Worm (Caenorhabditis elegans) whole organism, L4 larva: ENCODE results near the gene Y37A1B.7.

ENCODE experiments used
- F10B5.3 ChIP-seq: sonication (generic microtip); optimal IDR thresholded peaks from 2 replicates; lab custom pipeline; 2016; ENCODE audit warnings: mild to moderate bottlenecking, missing genetic modification characterization, missing compliant biosample characterization
- F37D6.2 ChIP-seq: sonication (generic microtip); optimal IDR thresholded peaks from 2 replicates; lab custom pipeline; 2016; ENCODE audit warnings: mild to moderate bottlenecking, missing genetic modification characterization, missing compliant biosample characterization
- T20F7.1 ChIP-seq: fragments of 200-800 bp; sonication (Bioruptor generic); optimal IDR thresholded peaks from 2 replicates; lab custom pipeline; 2018; ENCODE audit warnings: mild to moderate bottlenecking, missing genetic modification characterization, missing compliant biosample characterization
- T26A8.4 ChIP-seq: fragments of 200-800 bp; sonication (Bioruptor generic); IDR thresholded peaks from 2 replicates; pipeline ENCODE4 v1.3.6; 2022; ENCODE audit warnings: missing genetic modification characterization, missing compliant biosample characterization
- Y48G9A.11 ChIP-seq: fragments of 200-800 bp; sonication (Bioruptor generic); IDR thresholded peaks from 2 replicates; pipeline ENCODE4 v1.3.6; 2022; ENCODE audit warnings: missing genetic modification reagents, missing genetic modification characterization, missing compliant biosample characterization
- Y75B8A.6 ChIP-seq: fragments of 200-800 bp; sonication (Bioruptor generic); IDR thresholded peaks from 2 replicates; pipeline ENCODE4 v1.3.6; 2022; ENCODE audit warnings: missing genetic modification reagents, missing genetic modification characterization, missing compliant biosample characterization
- ama-1 ChIP-seq: fragments of 150-350 bp; optimal IDR thresholded peaks from 2 replicates; lab custom pipeline; 2014; ENCODE audit warnings: inconsistent platforms, mixed read lengths
- ceh-62 ChIP-seq: sonication (generic microtip); optimal IDR thresholded peaks from 2 replicates; lab custom pipeline; 2017; ENCODE audit warnings: missing biosample characterization, missing genetic modification characterization
- ces-1 ChIP-seq: fragments of 150-350 bp; sonication (generic microtip); optimal IDR thresholded peaks from 4 replicates; lab custom pipeline; 2014; ENCODE audit warnings: missing biosample characterization, missing genetic modification reagents, missing genetic modification characterization
- daf-12 ChIP-seq: fragments of 150-350 bp; optimal IDR thresholded peaks from 2 replicates; lab custom pipeline; 2014; ENCODE audit warnings: missing biosample characterization, missing genetic modification reagents, missing genetic modification characterization
- dmd-6 ChIP-seq: fragments of 200-800 bp; sonication (Bioruptor generic); IDR thresholded peaks from 2 replicates; pipeline ENCODE4 v1.3.6; 2022; ENCODE audit warnings: missing genetic modification reagents, missing genetic modification characterization, missing compliant biosample characterization
- dmd-8 ChIP-seq: fragments of 200-800 bp; sonication (Bioruptor generic); IDR thresholded peaks from 2 replicates; pipeline ENCODE4 v1.3.6; 2022; ENCODE audit warnings: missing genetic modification characterization, missing compliant biosample characterization
- dpl-1 ChIP-seq: fragments of 150-350 bp; optimal IDR thresholded peaks from 2 replicates; lab custom pipeline; 2014; ENCODE audit warnings: missing biosample characterization, missing genetic modification reagents, missing genetic modification characterization
- duxl-1 ChIP-seq: sonication (generic microtip); optimal IDR thresholded peaks from 2 replicates; lab custom pipeline; 2016; ENCODE audit warnings: mild to moderate bottlenecking, missing genetic modification characterization, moderate library complexity, missing compliant biosample characterization; ENCODE audit not compliant: poor library complexity
- dve-1 ChIP-seq: sonication (generic microtip); optimal IDR thresholded peaks from 2 replicates; lab custom pipeline; 2017; ENCODE audit warnings: antibody characterized with exemption, mild to moderate bottlenecking, missing genetic modification characterization, missing compliant biosample characterization; ENCODE audit not compliant: insufficient read depth
- egl-27 ChIP-seq: sonication (generic microtip); optimal IDR thresholded peaks from 3 replicates; lab custom pipeline; 2017; ENCODE audit warnings: missing biosample characterization, missing genetic modification reagents, missing genetic modification characterization
- egl-43 ChIP-seq: fragments of 200-800 bp; sonication (Bioruptor generic); IDR thresholded peaks from 2 replicates; pipeline ENCODE4 v1.3.6; 2022; ENCODE audit warnings: missing genetic modification reagents, missing genetic modification characterization, missing compliant biosample characterization
- hlh-11 ChIP-seq: fragments of 200-800 bp; sonication (Bioruptor generic); optimal IDR thresholded peaks from 2 replicates; lab custom pipeline; 2018; ENCODE audit warnings: mild to moderate bottlenecking, missing genetic modification characterization, missing compliant biosample characterization
- hlh-30 ChIP-seq: sonication (generic microtip); optimal IDR thresholded peaks from 2 replicates; lab custom pipeline; 2017; ENCODE audit warnings: antibody characterized with exemption, mild to moderate bottlenecking, missing genetic modification characterization, missing compliant biosample characterization; ENCODE audit not compliant: insufficient read depth
- hmg-1.1 ChIP-seq: fragments of 200-800 bp; sonication (Bioruptor generic); IDR thresholded peaks from 2 replicates; pipeline ENCODE4 v1.3.6; 2022; ENCODE audit warnings: missing genetic modification reagents, missing genetic modification characterization, missing compliant biosample characterization
- lim-7 ChIP-seq: fragments of 200-800 bp; sonication (Bioruptor generic); IDR thresholded peaks from 2 replicates; pipeline ENCODE4 v1.3.6; 2022; ENCODE audit warnings: missing genetic modification characterization, missing compliant biosample characterization
- lin-29 ChIP-seq: fragments of 200-800 bp; sonication (Bioruptor generic); IDR thresholded peaks from 2 replicates; pipeline ENCODE4 v1.3.6; 2022; ENCODE audit warnings: missing genetic modification reagents, missing genetic modification characterization, missing compliant biosample characterization
- lin-38 ChIP-seq: fragments of 200-800 bp; sonication (Bioruptor generic); IDR thresholded peaks from 2 replicates; pipeline ENCODE4 v1.3.6; 2022; ENCODE audit warnings: missing genetic modification reagents, missing genetic modification characterization, missing compliant biosample characterization
- lir-3 ChIP-seq: sonication (generic microtip); optimal IDR thresholded peaks from 2 replicates; lab custom pipeline; 2016; ENCODE audit warnings: mild to moderate bottlenecking, missing genetic modification characterization, missing compliant biosample characterization
- lsy-2 ChIP-seq, 2 experiments: fragments of 150-350 bp in 1 of 2; sonication (generic microtip) in 1 of 2; optimal IDR thresholded peaks; 2 replicates each; lab custom pipeline; 2014 to 2017; ENCODE audit warnings: missing biosample characterization in 2 of 2, missing genetic modification characterization in 2 of 2
- madf-9 ChIP-seq: fragments of 200-800 bp; sonication (Bioruptor generic); conservative IDR thresholded peaks from 2 replicates; pipeline ENCODE4 v1.3.6; 2022; ENCODE audit warnings: missing genetic modification reagents, missing genetic modification characterization, missing compliant biosample characterization
- mdl-1 ChIP-seq, 2 experiments: fragments of 150-350 bp in 1 of 2; sonication (generic microtip) in 1 of 2; optimal IDR thresholded peaks; 2 replicates each; lab custom pipeline; 2014 to 2017; ENCODE audit warnings: missing biosample characterization in 2 of 2, missing genetic modification characterization in 2 of 2
- mdt-29 ChIP-seq: fragments of 200-800 bp; sonication (Bioruptor generic); IDR thresholded peaks from 2 replicates; pipeline ENCODE4 v1.3.6; 2022; ENCODE audit warnings: missing genetic modification reagents, missing genetic modification characterization, missing compliant biosample characterization
- mep-1 ChIP-seq: fragments of 150-350 bp; sonication (generic microtip); optimal IDR thresholded peaks from 3 replicates; lab custom pipeline; 2014; ENCODE audit warnings: missing biosample characterization, missing genetic modification characterization
- mxl-2 ChIP-seq: fragments of 200-800 bp; sonication (Bioruptor generic); conservative IDR thresholded peaks from 2 replicates; pipeline ENCODE4 v1.3.6; 2022; ENCODE audit warnings: missing genetic modification reagents, missing genetic modification characterization, missing compliant biosample characterization
- nhr-10 ChIP-seq: fragments of 150-350 bp; optimal IDR thresholded peaks from 2 replicates; lab custom pipeline; 2014; ENCODE audit warnings: missing biosample characterization, missing genetic modification characterization
- nhr-102 ChIP-seq: sonication (generic microtip); optimal IDR thresholded peaks from 2 replicates; lab custom pipeline; 2016; ENCODE audit warnings: mild to moderate bottlenecking, missing genetic modification characterization, moderate library complexity, missing compliant biosample characterization
- nhr-11 ChIP-seq: fragments of 150-350 bp; optimal IDR thresholded peaks from 2 replicates; lab custom pipeline; 2014; ENCODE audit warnings: missing biosample characterization, missing genetic modification characterization
- nhr-111 ChIP-seq: fragments of 200-800 bp; sonication (Bioruptor generic); optimal IDR thresholded peaks from 2 replicates; lab custom pipeline; 2018; ENCODE audit warnings: mild to moderate bottlenecking, missing genetic modification characterization, missing compliant biosample characterization
- nhr-28 ChIP-seq: fragments of 150-350 bp; optimal IDR thresholded peaks from 2 replicates; lab custom pipeline; 2014; ENCODE audit warnings: missing biosample characterization, missing genetic modification characterization
- nhr-42 ChIP-seq: fragments of 200-800 bp; sonication (Bioruptor generic); IDR thresholded peaks from 2 replicates; pipeline ENCODE4 v1.3.6; 2022; ENCODE audit warnings: missing genetic modification characterization, missing compliant biosample characterization
- nhr-48 ChIP-seq: sonication (generic microtip); optimal IDR thresholded peaks from 2 replicates; lab custom pipeline; 2016; ENCODE audit warnings: mild to moderate bottlenecking, missing genetic modification characterization, missing compliant biosample characterization
- sdz-12 ChIP-seq: fragments of 200-800 bp; sonication (Bioruptor generic); optimal IDR thresholded peaks from 2 replicates; lab custom pipeline; 2018; ENCODE audit warnings: mild to moderate bottlenecking, missing genetic modification characterization, missing compliant biosample characterization
- set-16 ChIP-seq: fragments of 200-800 bp; sonication (Bioruptor generic); IDR thresholded peaks from 2 replicates; pipeline ENCODE4 v1.3.6; 2022; ENCODE audit warnings: missing genetic modification reagents, missing genetic modification characterization, missing compliant biosample characterization
- skn-1 ChIP-seq: fragments of 150-350 bp; optimal IDR thresholded peaks from 2 replicates; lab custom pipeline; 2014; ENCODE audit warnings: missing biosample characterization, missing genetic modification characterization
- snpc-1.2 ChIP-seq: fragments of 200-800 bp; sonication (Bioruptor generic); IDR thresholded peaks from 2 replicates; pipeline ENCODE4 v1.3.6; 2022; ENCODE audit warnings: missing genetic modification reagents, missing genetic modification characterization, missing compliant biosample characterization
- snpc-4 ChIP-seq: fragments of 150-350 bp; optimal IDR thresholded peaks from 2 replicates; lab custom pipeline; 2014; ENCODE audit warnings: missing biosample characterization, missing genetic modification characterization
- tag-97 ChIP-seq: fragments of 200-800 bp; sonication (Bioruptor generic); IDR thresholded peaks from 2 replicates; pipeline ENCODE4 v1.3.6; 2022; ENCODE audit warnings: missing genetic modification characterization, missing compliant biosample characterization
- unc-39 ChIP-seq: sonication (generic microtip); optimal IDR thresholded peaks from 2 replicates; lab custom pipeline; 2017; ENCODE audit warnings: missing biosample characterization, missing genetic modification characterization
- unc-62 ChIP-seq, 3 experiments: fragments of 150-350 bp in 1 of 3; sonication (generic microtip); optimal IDR thresholded peaks in 2 of 3; peaks in 1 of 3; 1 replicate in 1 of 3; 2 replicates in 2 of 3; lab custom pipeline; 2014 to 2017; ENCODE audit warnings: missing biosample characterization in 3 of 3, missing genetic modification characterization in 3 of 3, missing genetic modification reagents in 3 of 3, missing genotype in 1 of 3
- vab-7 ChIP-seq: fragments of 200-800 bp; sonication (Bioruptor generic); IDR thresholded peaks from 2 replicates; pipeline ENCODE4 v1.3.6; 2022; ENCODE audit warnings: missing genetic modification reagents, missing genetic modification characterization, missing compliant biosample characterization
- zfp-3 ChIP-seq: fragments of 200-800 bp; sonication (Bioruptor generic); conservative IDR thresholded peaks from 2 replicates; pipeline ENCODE4 v1.3.6; 2022; ENCODE audit warnings: missing genetic modification reagents, missing genetic modification characterization, missing compliant biosample characterization
- zip-11 ChIP-seq: fragments of 200-800 bp; sonication (Bioruptor generic); IDR thresholded peaks from 2 replicates; pipeline ENCODE4 v1.3.6; 2022; ENCODE audit warnings: missing genetic modification characterization, missing compliant biosample characterization
- ztf-7 ChIP-seq: fragments of 150-350 bp; optimal IDR thresholded peaks from 2 replicates; lab custom pipeline; 2014; ENCODE audit warnings: missing biosample characterization, missing genetic modification characterization

The Y37A1B.7 gene

DNA sequence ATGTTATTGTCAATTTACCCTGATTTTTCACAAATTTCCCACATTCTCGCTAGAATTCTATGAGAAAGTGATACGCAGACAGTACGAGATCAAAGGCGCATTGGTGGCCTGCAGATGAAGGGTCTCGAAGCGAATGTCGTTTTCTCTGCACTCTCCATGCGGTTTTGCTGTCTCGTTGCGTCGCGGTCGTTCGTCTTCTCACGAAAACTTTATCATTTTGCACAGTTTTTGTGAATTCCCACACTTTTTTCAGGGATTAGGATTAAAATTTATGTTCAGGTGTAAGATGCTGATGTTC, 27.4 kb upstream of the Y37A1B.7 start (continued):
- TF ChIP-seq Y48G9A.11 (GFP tag; lab: Robert Waterston, UW) (peak; percentile 65), nhr-102 (tag; lab: Kevin White, UChicago) (peak; percentile 44), nhr-111 (GFP tag; lab: Kevin White, UChicago) (no peak), F37D6.2 (peak; percentile 49), tag-97 (GFP tag; lab: Robert Waterston, UW) (no peak), nhr-10 (no peak), mdl-1 (tag; optimal IDR thresholded peaks at IDR 0.05; lab: Kevin White, UChicago) (peak in 1 of 2 experiments; percentile 41), skn-1 (peak; percentile 16), egl-43 (GFP tag; lab: Robert Waterston, UW) (no peak), daf-12 (tag; lab: Kevin White, UChicago) (no peak), nhr-11 (tag; lab: Kevin White, UChicago) (peak; percentile 66), ces-1 (GFP tag; lab: Kevin White, UChicago) (no peak), nhr-28 (tag; lab: Kevin White, UChicago) (peak; percentile 69), madf-9 (GFP tag; lab: Robert Waterston, UW) (peak; percentile 53; the same call in 1 of the 2 replicates), hmg-1.1 (GFP tag; lab: Robert Waterston, UW) (peak; percentile 70), Y75B8A.6 (no peak), set-16 (no peak), ama-1 (peak; percentile 93), zip-11 (GFP tag; lab: Robert Waterston, UW) (no peak), hlh-30 (tag; lab: Kevin White, UChicago) (peak; percentile 66), dmd-6 (0 out of 2 replicates have a peak, but pooled peaks have one; percentile 40), mdt-29 (GFP tag; lab: Robert Waterston, UW) (no peak; the same call in 1 of the 2 replicates), lin-38 (GFP tag; lab: Robert Waterston, UW) (peak; percentile 91)

- TF ChIP-seq T26A8.4 (GFP tag; lab: Robert Waterston, UW) (no peak), snpc-4 (no peak), ztf-7 (no peak), Y48G9A.11 (GFP tag; lab: Robert Waterston, UW) (no peak), vab-7 (GFP tag; lab: Robert Waterston, UW) (0 out of 2 replicates have a peak, but pooled peaks have one; percentile 10), dpl-1 (GFP tag; lab: Kevin White, UChicago) (peak; percentile 54), duxl-1 (tag; lab: Kevin White, UChicago) (no peak), unc-39 (tag; lab: Kevin White, UChicago) (no peak), lir-3 (tag; lab: Kevin White, UChicago) (no peak), unc-62 (GFP tag; optimal IDR thresholded peaks at IDR 0.05 in 1 of 2; lab: Kevin White, UChicago) (no peak), unc-62 (tag; optimal IDR thresholded peaks at IDR 0.05; lab: Kevin White, UChicago) (no peak), dve-1 (no peak), nhr-10 (no peak), sdz-12 (GFP tag; lab: Kevin White, UChicago) (no peak), mep-1 (no peak), mxl-2 (GFP tag; lab: Robert Waterston, UW) (no peak), ceh-62 (tag; lab: Kevin White, UChicago) (no peak), F10B5.3 (tag; lab: Kevin White, UChicago) (no peak), nhr-48 (peak; percentile 35), snpc-1.2 (peak; percentile 83), lin-38 (GFP tag; lab: Robert Waterston, UW) (peak; percentile 93), dmd-8 (no peak), lim-7 (no peak), zfp-3 (GFP tag; lab: Robert Waterston, UW) (no peak), mdl-1 (tag; optimal IDR thresholded peaks at IDR 0.05; lab: Kevin White, UChicago) (no peak), nhr-42 (no peak), hlh-11 (tag; lab: Kevin White, UChicago) (peak; percentile 75), T20F7.1 (no peak), lin-29 (GFP tag; lab: Robert Waterston, UW) (no peak), egl-27 (tag; lab: Kevin White, UChicago) (no peak), lsy-2 (tag; optimal IDR thresholded peaks at IDR 0.05; lab: Kevin White, UChicago) (peak in 1 of 2 experiments; percentile 14)
These were observed 26.8 kb upstream of the Y37A1B.7 start for ce11 chrIV:14070185-14070991.
